Worm (Caenorhabditis elegans) whole organism, L2 larva: ENCODE results near the gene R03D7.8.

Source experiments
- F13H6.1 ChIP-seq: sonication (generic microtip); optimal IDR thresholded peaks from 2 replicates; lab custom pipeline; 2016; ENCODE audit warnings: missing genetic modification characterization, missing compliant biosample characterization
- ZK546.5 ChIP-seq: sonication (generic microtip); optimal IDR thresholded peaks from 2 replicates; lab custom pipeline; 2017; ENCODE audit warnings: missing biosample characterization, missing genetic modification characterization
- elt-3 ChIP-seq: sonication (generic microtip); optimal IDR thresholded peaks from 2 replicates; lab custom pipeline; 2017; ENCODE audit warnings: missing biosample characterization, missing genetic modification characterization
- mdl-1 ChIP-seq, 2 experiments: fragments of 150-350 bp in 1 of 2; sonication (generic microtip) in 1 of 2; optimal IDR thresholded peaks; 2 replicates each; lab custom pipeline; 2017; ENCODE audit warnings: missing biosample characterization in 2 of 2, missing genetic modification characterization in 2 of 2
- nhr-25 ChIP-seq: fragments of 150-350 bp; sonication (generic microtip); optimal IDR thresholded peaks from 3 replicates; lab custom pipeline; 2014; ENCODE audit warnings: missing biosample characterization, missing genetic modification characterization
- snpc-4 ChIP-seq: fragments of 150-350 bp; optimal IDR thresholded peaks from 2 replicates; lab custom pipeline; 2014; ENCODE audit warnings: missing biosample characterization, missing genetic modification characterization

- TF ChIP-seq snpc-4 (tag; lab: Kevin White, UChicago) (no peak), nhr-25 (tag; lab: Kevin White, UChicago) (no peak), elt-3 (tag; lab: Kevin White, UChicago) (no peak), F13H6.1 (no peak), ZK546.5 (tag; lab: Kevin White, UChicago) (no peak), mdl-1 (tag; optimal IDR thresholded peaks at IDR 0.05; lab: Kevin White, UChicago) (no peak)
Measured at ce11 chrII:10914366-10914765, 42.3 kb downstream of the R03D7.8 start, which contains the start of gene F44F4.15.
